Worm (Caenorhabditis elegans) whole organism, L4 larva: ENCODE measurements around the gene bckd-1A.
A peak's percentile ranks its signal among the peaks of the same experiment; 100 is the strongest.

ENCODE experiments used
- D1046.2 ChIP-seq: fragments of 200-800 bp; sonication (Bioruptor generic); IDR thresholded peaks from 2 replicates; pipeline ENCODE4 v1.3.6; 2022; ENCODE audit warnings: missing genetic modification characterization, missing compliant biosample characterization
- F10B5.3 ChIP-seq: sonication (generic microtip); optimal IDR thresholded peaks from 2 replicates; lab custom pipeline; 2016; ENCODE audit warnings: mild to moderate bottlenecking, missing genetic modification characterization, missing compliant biosample characterization
- F44E2.7 ChIP-seq: fragments of 200-800 bp; sonication (Bioruptor generic); IDR thresholded peaks from 2 replicates; pipeline ENCODE4 v2.1.2; 2022; ENCODE audit warnings: missing genetic modification characterization, missing compliant biosample characterization
- F49E8.2 ChIP-seq: sonication (generic microtip); optimal IDR thresholded peaks from 2 replicates; lab custom pipeline; 2016; ENCODE audit warnings: missing compliant biosample characterization, mild to moderate bottlenecking, missing genetic modification characterization, borderline replicate concordance
- T26A8.4 ChIP-seq: fragments of 200-800 bp; sonication (Bioruptor generic); IDR thresholded peaks from 2 replicates; pipeline ENCODE4 v1.3.6; 2022; ENCODE audit warnings: missing genetic modification characterization, missing compliant biosample characterization
- Y105C5A.15 ChIP-seq: fragments of 200-800 bp; sonication (Bioruptor generic); IDR thresholded peaks from 2 replicates; pipeline ENCODE4 v1.3.6; 2022; ENCODE audit warnings: missing genetic modification characterization, missing compliant biosample characterization
- Y48G9A.11 ChIP-seq: fragments of 200-800 bp; sonication (Bioruptor generic); IDR thresholded peaks from 2 replicates; pipeline ENCODE4 v1.3.6; 2022; ENCODE audit warnings: missing genetic modification reagents, missing genetic modification characterization, missing compliant biosample characterization
- ZK546.5 ChIP-seq, 2 experiments: sonication (generic microtip); optimal IDR thresholded peaks; 2 replicates each; lab custom pipeline; 2017; ENCODE audit warnings: missing biosample characterization in 2 of 2, missing genetic modification characterization in 2 of 2
- ceh-20 ChIP-seq: fragments of 200-800 bp; sonication (Bioruptor generic); IDR thresholded peaks from 2 replicates; pipeline ENCODE4 v1.3.6; 2022; ENCODE audit warnings: missing genetic modification reagents, missing genetic modification characterization, missing compliant biosample characterization
- ces-1 ChIP-seq: fragments of 150-350 bp; sonication (generic microtip); optimal IDR thresholded peaks from 4 replicates; lab custom pipeline; 2014; ENCODE audit warnings: missing biosample characterization, missing genetic modification reagents, missing genetic modification characterization
- ctbp-1 ChIP-seq: fragments of 200-800 bp; sonication (Bioruptor generic); IDR thresholded peaks from 2 replicates; pipeline ENCODE4 v1.3.6; 2022; ENCODE audit warnings: missing genetic modification reagents, missing genetic modification characterization, missing compliant biosample characterization
- daf-16 ChIP-seq, 3 experiments: sonication (generic microtip); optimal IDR thresholded peaks; 2 replicates each; lab custom pipeline; 2016 to 2017; ENCODE audit warnings: missing genetic modification characterization in 3 of 3, missing genetic modification reagents in 3 of 3, mild to moderate bottlenecking in 2 of 3, missing compliant biosample characterization in 2 of 3, missing biosample characterization in 1 of 3, moderate library complexity in 1 of 3
- dve-1 ChIP-seq: sonication (generic microtip); optimal IDR thresholded peaks from 2 replicates; lab custom pipeline; 2017; ENCODE audit warnings: antibody characterized with exemption, mild to moderate bottlenecking, missing genetic modification characterization, missing compliant biosample characterization; ENCODE audit not compliant: insufficient read depth
- fkh-10 ChIP-seq: fragments of 150-350 bp; optimal IDR thresholded peaks from 2 replicates; lab custom pipeline; 2014; ENCODE audit warnings: missing biosample characterization, missing genetic modification reagents, missing genetic modification characterization
- hif-1 ChIP-seq, 2 experiments: sonication (generic microtip); optimal IDR thresholded peaks; 2 replicates each; lab custom pipeline; 2016 to 2017; ENCODE audit warnings: missing compliant biosample characterization in 2 of 2, missing genetic modification characterization in 2 of 2, missing genetic modification reagents in 2 of 2, missing genotype in 2 of 2, mild to moderate bottlenecking in 1 of 2
- hmg-1.1 ChIP-seq: fragments of 200-800 bp; sonication (Bioruptor generic); IDR thresholded peaks from 2 replicates; pipeline ENCODE4 v1.3.6; 2022; ENCODE audit warnings: missing genetic modification reagents, missing genetic modification characterization, missing compliant biosample characterization
- jun-1 ChIP-seq: fragments of 150-350 bp; optimal IDR thresholded peaks from 2 replicates; lab custom pipeline; 2014; ENCODE audit warnings: missing biosample characterization, missing genetic modification reagents, missing genetic modification characterization
- lin-13 ChIP-seq: fragments of 150-350 bp; optimal IDR thresholded peaks from 2 replicates; lab custom pipeline; 2014; ENCODE audit warnings: missing biosample characterization, missing genetic modification reagents, missing genetic modification characterization
- lin-38 ChIP-seq: fragments of 200-800 bp; sonication (Bioruptor generic); IDR thresholded peaks from 2 replicates; pipeline ENCODE4 v1.3.6; 2022; ENCODE audit warnings: missing genetic modification reagents, missing genetic modification characterization, missing compliant biosample characterization
- lin-39 ChIP-seq: fragments of 150-350 bp; optimal IDR thresholded peaks from 2 replicates; lab custom pipeline; 2014; ENCODE audit warnings: missing biosample characterization, missing genetic modification reagents, missing genetic modification characterization
- lsy-2 ChIP-seq, 2 experiments: fragments of 150-350 bp in 1 of 2; sonication (generic microtip) in 1 of 2; optimal IDR thresholded peaks; 2 replicates each; lab custom pipeline; 2014 to 2017; ENCODE audit warnings: missing biosample characterization in 2 of 2, missing genetic modification characterization in 2 of 2
- madf-9 ChIP-seq: fragments of 200-800 bp; sonication (Bioruptor generic); conservative IDR thresholded peaks from 2 replicates; pipeline ENCODE4 v1.3.6; 2022; ENCODE audit warnings: missing genetic modification reagents, missing genetic modification characterization, missing compliant biosample characterization
- mdt-29 ChIP-seq: fragments of 200-800 bp; sonication (Bioruptor generic); IDR thresholded peaks from 2 replicates; pipeline ENCODE4 v1.3.6; 2022; ENCODE audit warnings: missing genetic modification reagents, missing genetic modification characterization, missing compliant biosample characterization
- mep-1 ChIP-seq: fragments of 150-350 bp; sonication (generic microtip); optimal IDR thresholded peaks from 3 replicates; lab custom pipeline; 2014; ENCODE audit warnings: missing biosample characterization, missing genetic modification characterization
- mxl-3 ChIP-seq: fragments of 200-800 bp; sonication (Bioruptor generic); optimal IDR thresholded peaks from 2 replicates; lab custom pipeline; 2018; ENCODE audit warnings: mild to moderate bottlenecking, missing genetic modification characterization, missing compliant biosample characterization
- nhr-10 ChIP-seq: fragments of 150-350 bp; optimal IDR thresholded peaks from 2 replicates; lab custom pipeline; 2014; ENCODE audit warnings: missing biosample characterization, missing genetic modification characterization
- nhr-102 ChIP-seq: sonication (generic microtip); optimal IDR thresholded peaks from 2 replicates; lab custom pipeline; 2016; ENCODE audit warnings: mild to moderate bottlenecking, missing genetic modification characterization, moderate library complexity, missing compliant biosample characterization
- nhr-11 ChIP-seq: fragments of 150-350 bp; optimal IDR thresholded peaks from 2 replicates; lab custom pipeline; 2014; ENCODE audit warnings: missing biosample characterization, missing genetic modification characterization
- nhr-237 ChIP-seq: sonication (generic microtip); optimal IDR thresholded peaks from 2 replicates; lab custom pipeline; 2017; ENCODE audit warnings: missing biosample characterization, missing genetic modification characterization
- nhr-42 ChIP-seq: fragments of 200-800 bp; sonication (Bioruptor generic); IDR thresholded peaks from 2 replicates; pipeline ENCODE4 v1.3.6; 2022; ENCODE audit warnings: missing genetic modification characterization, missing compliant biosample characterization
- nhr-48 ChIP-seq: sonication (generic microtip); optimal IDR thresholded peaks from 2 replicates; lab custom pipeline; 2016; ENCODE audit warnings: mild to moderate bottlenecking, missing genetic modification characterization, missing compliant biosample characterization
- pha-4 ChIP-seq, 2 experiments: fragments of 150-350 bp in 1 of 2; fragments of 200-800 bp in 1 of 2; sonication (Bioruptor generic) in 1 of 2; IDR thresholded peaks in 1 of 2; optimal IDR thresholded peaks in 1 of 2; 2 replicates each; pipeline versions ENCODE4 v1.3.6 to Lab custom; 2014 to 2022; ENCODE audit warnings: missing genetic modification characterization in 2 of 2, missing genetic modification reagents in 2 of 2, missing biosample characterization in 1 of 2, missing compliant biosample characterization in 1 of 2
- rbr-2 ChIP-seq: sonication (generic microtip); optimal IDR thresholded peaks from 2 replicates; lab custom pipeline; 2016; ENCODE audit warnings: missing genotype, missing genetic modification characterization, missing compliant biosample characterization
- sdz-12 ChIP-seq: fragments of 200-800 bp; sonication (Bioruptor generic); optimal IDR thresholded peaks from 2 replicates; lab custom pipeline; 2018; ENCODE audit warnings: mild to moderate bottlenecking, missing genetic modification characterization, missing compliant biosample characterization
- snpc-1.2 ChIP-seq: fragments of 200-800 bp; sonication (Bioruptor generic); IDR thresholded peaks from 2 replicates; pipeline ENCODE4 v1.3.6; 2022; ENCODE audit warnings: missing genetic modification reagents, missing genetic modification characterization, missing compliant biosample characterization
- spr-1 ChIP-seq: sonication (generic microtip); optimal IDR thresholded peaks from 2 replicates; lab custom pipeline; 2016; ENCODE audit warnings: mild to moderate bottlenecking, missing genetic modification characterization, missing compliant biosample characterization
- tag-97 ChIP-seq: fragments of 200-800 bp; sonication (Bioruptor generic); IDR thresholded peaks from 2 replicates; pipeline ENCODE4 v1.3.6; 2022; ENCODE audit warnings: missing genetic modification characterization, missing compliant biosample characterization
- unc-62 ChIP-seq, 3 experiments: fragments of 150-350 bp in 1 of 3; sonication (generic microtip); optimal IDR thresholded peaks in 2 of 3; peaks in 1 of 3; 1 replicate in 1 of 3; 2 replicates in 2 of 3; lab custom pipeline; 2014 to 2017; ENCODE audit warnings: missing biosample characterization in 3 of 3, missing genetic modification characterization in 3 of 3, missing genetic modification reagents in 3 of 3, missing genotype in 1 of 3
- zag-1 ChIP-seq: fragments of 150-350 bp; optimal IDR thresholded peaks from 2 replicates; lab custom pipeline; 2014; ENCODE audit warnings: missing biosample characterization, missing genetic modification characterization

The bckd-1A gene

DNA sequence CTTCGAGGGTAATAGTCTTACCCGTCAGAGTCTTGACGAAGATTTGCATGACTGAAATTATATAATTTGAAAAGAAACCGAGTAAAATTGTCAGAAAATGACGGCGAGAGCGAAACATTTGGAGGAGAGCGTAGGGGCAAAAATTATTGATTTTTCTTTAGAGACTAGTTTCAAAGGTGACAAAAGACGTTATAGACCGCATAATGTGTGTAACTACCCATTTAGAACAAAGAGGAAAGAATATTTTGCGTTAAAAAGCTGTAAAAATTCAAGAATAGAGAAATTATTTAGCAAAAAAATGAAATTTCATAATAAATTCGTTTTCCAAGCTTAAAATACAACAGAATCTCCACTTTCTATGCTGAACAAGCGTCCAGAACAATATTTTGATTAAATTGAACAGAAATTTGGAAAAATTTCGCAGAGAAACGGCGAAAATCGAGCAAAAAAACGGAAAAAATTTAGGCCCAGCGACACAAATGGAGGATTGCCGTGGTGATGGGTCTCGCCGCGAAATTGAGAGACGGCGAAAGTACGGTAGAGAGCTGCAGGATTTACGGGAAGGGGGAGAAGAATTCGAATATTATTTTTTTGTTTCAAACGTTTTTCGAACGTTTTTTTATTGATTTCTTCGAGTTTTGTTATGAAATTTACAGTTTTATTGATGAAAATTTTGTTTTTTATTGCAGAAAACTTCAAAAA is 6.3 kb upstream of the bckd-1A start, which contains the start of the genes ubq-2 and frg-1 (continued):
- 0 out of 2 replicates have a peak, but pooled peaks have one; percentile 42 for TF ChIP-seq snpc-1.2 (GFP tag; lab: Robert Waterston, UW)
- peak; percentile 79 for TF ChIP-seq lin-13 (GFP tag; lab: Kevin White, UChicago)
- peak; percentile 77 for TF ChIP-seq nhr-102 (tag; lab: Kevin White, UChicago)
- peak; percentile 83 for TF ChIP-seq hmg-1.1 (GFP tag; lab: Robert Waterston, UW)
- TF ChIP-seq ctbp-1 (GFP tag; lab: Robert Waterston, UW): peak; percentile 74
- TF ChIP-seq nhr-11 (tag; lab: Kevin White, UChicago): peak; percentile 86
- peak; percentile 79 for TF ChIP-seq rbr-2 (tag; lab: Kevin White, UChicago)
- TF ChIP-seq ceh-20: peak; percentile 76
- peak; percentile 64; the same call in 1 of the 2 replicates for TF ChIP-seq pha-4 (GFP tag; IDR thresholded peaks at IDR 0.05; lab: Robert Waterston, UW)
- TF ChIP-seq pha-4 (tag; optimal IDR thresholded peaks at IDR 0.05; lab: Kevin White, UChicago): no peak
- TF ChIP-seq nhr-42 (GFP tag; lab: Robert Waterston, UW): 0 out of 2 replicates have a peak, but pooled peaks have one; percentile 38
- TF ChIP-seq lsy-2 (tag; optimal IDR thresholded peaks at IDR 0.05; lab: Kevin White, UChicago): peak; percentile 99 to 100
- TF ChIP-seq nhr-10: no peak
- peak; percentile 76 for TF ChIP-seq F49E8.2 (tag; lab: Kevin White, UChicago)
- TF ChIP-seq Y105C5A.15: no peak
- TF ChIP-seq, all 104 proteins: peak for 49

DNA sequence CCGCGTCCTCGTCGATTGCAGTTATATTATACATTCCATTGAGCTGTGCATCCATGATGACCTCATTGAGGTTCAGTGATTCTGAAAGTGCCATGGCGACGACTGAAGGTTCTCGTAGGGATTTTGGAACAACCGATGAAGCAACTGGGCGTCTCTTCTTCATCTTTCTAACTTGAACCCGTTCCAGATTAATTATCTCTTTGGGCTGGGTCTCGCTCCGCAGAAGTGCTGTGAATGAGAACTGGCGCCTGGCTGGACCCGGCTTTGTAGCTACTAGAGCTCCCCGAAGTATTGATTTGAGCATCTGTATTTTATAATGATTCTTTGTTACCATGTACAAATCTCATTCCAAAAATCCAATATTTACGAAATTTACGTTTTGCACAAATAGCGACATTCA is 5.3 kb upstream of the bckd-1A start, which contains the start of gene ZK1010.2:
TSS of gene ZK1010.2 (minus strand) at position 304 of the 400 bp plus-strand sequence.
- no peak for TF ChIP-seq mxl-3 (GFP tag; lab: Kevin White, UChicago)
- no peak for TF ChIP-seq F10B5.3 (tag; lab: Kevin White, UChicago)
- TF ChIP-seq zag-1: no peak
- TF ChIP-seq ceh-20: no peak
- 0 out of 2 replicates have a peak, but pooled peaks have one; percentile 43 for TF ChIP-seq Y105C5A.15
- no peak for TF ChIP-seq tag-97 (GFP tag; lab: Robert Waterston, UW)
- TF ChIP-seq sdz-12 (GFP tag; lab: Kevin White, UChicago): no peak
- no peak for TF ChIP-seq daf-16 (GFP tag; optimal IDR thresholded peaks at IDR 0.05; lab: Kevin White, UChicago)
- no peak for TF ChIP-seq daf-16 (tag; optimal IDR thresholded peaks at IDR 0.05; lab: Kevin White, UChicago)
- peak; percentile 63 for TF ChIP-seq F49E8.2 (tag; lab: Kevin White, UChicago)
- TF ChIP-seq nhr-237 (tag; lab: Kevin White, UChicago): no peak
- TF ChIP-seq D1046.2 (GFP tag; lab: Robert Waterston, UW): 0 out of 2 replicates have a peak, but pooled peaks have one; percentile 57
- TF ChIP-seq nhr-48: no peak
- no peak for TF ChIP-seq F44E2.7 (GFP tag; lab: Robert Waterston, UW)
- peak; percentile 66 for TF ChIP-seq Y48G9A.11 (GFP tag; lab: Robert Waterston, UW)
- TF ChIP-seq jun-1 (tag; lab: Kevin White, UChicago): no peak
- 0 out of 2 replicates have a peak, but pooled peaks have one; percentile 40 for TF ChIP-seq T26A8.4 (GFP tag; lab: Robert Waterston, UW)
- no peak for TF ChIP-seq nhr-42 (GFP tag; lab: Robert Waterston, UW)
- TF ChIP-seq hif-1 (tag; optimal IDR thresholded peaks at IDR 0.05; lab: Kevin White, UChicago): no peak
- no peak for TF ChIP-seq lin-39 (tag; lab: Kevin White, UChicago)
- no peak for TF ChIP-seq unc-62 (GFP tag; optimal IDR thresholded peaks at IDR 0.05 in 1 of 2; lab: Kevin White, UChicago)
- TF ChIP-seq unc-62 (tag; optimal IDR thresholded peaks at IDR 0.05; lab: Kevin White, UChicago): no peak
- TF ChIP-seq ces-1: no peak
- TF ChIP-seq spr-1: peak; percentile 25
- peak; percentile 70 for TF ChIP-seq lin-38 (GFP tag; lab: Robert Waterston, UW)
- 0 out of 2 replicates have a peak, but pooled peaks have one; percentile 24 for TF ChIP-seq madf-9 (GFP tag; lab: Robert Waterston, UW)
- TF ChIP-seq pha-4 (GFP tag; IDR thresholded peaks at IDR 0.05; lab: Robert Waterston, UW): peak; percentile 64; the same call in 1 of the 2 replicates
- TF ChIP-seq pha-4 (tag; optimal IDR thresholded peaks at IDR 0.05; lab: Kevin White, UChicago): no peak
- TF ChIP-seq fkh-10: no peak
- TF ChIP-seq mdt-29 (GFP tag; lab: Robert Waterston, UW): 0 out of 2 replicates have a peak, but pooled peaks have one; percentile 20
- no peak for TF ChIP-seq mep-1 (tag; lab: Kevin White, UChicago)
- TF ChIP-seq lsy-2 (tag; optimal IDR thresholded peaks at IDR 0.05; lab: Kevin White, UChicago): peak in 1 of 2 experiments; percentile 20
- no peak for TF ChIP-seq ZK546.5 (tag; optimal IDR thresholded peaks at IDR 0.05; lab: Kevin White, UChicago)
- no peak for TF ChIP-seq dve-1 (tag; lab: Kevin White, UChicago)
- TF ChIP-seq, all 104 proteins: peak for 11
